Worm (Caenorhabditis elegans) whole organism, young adult: ENCODE results near the gene Y53G8AL.1.
A peak's percentile ranks its signal among the peaks of the same experiment; 100 is the strongest.

Experiments used
- B0336.3 ChIP-seq: fragments of 200-800 bp; sonication (Bioruptor generic); IDR thresholded peaks from 2 replicates; pipeline ENCODE4 v1.3.6; 2022; ENCODE audit warnings: missing genetic modification characterization, missing compliant biosample characterization
- C17E4.6 ChIP-seq: fragments of 200-800 bp; sonication (Bioruptor generic); IDR thresholded peaks from 2 replicates; pipeline ENCODE4 v1.3.6; 2022; ENCODE audit warnings: missing genetic modification reagents, missing genetic modification characterization, missing compliant biosample characterization
- D2030.7 ChIP-seq: fragments of 200-800 bp; sonication (Bioruptor generic); IDR thresholded peaks from 2 replicates; pipeline ENCODE4 v1.3.6; 2022; ENCODE audit warnings: missing genetic modification reagents, missing genetic modification characterization, missing compliant biosample characterization
- F10E7.11 ChIP-seq: sonication (generic microtip); optimal IDR thresholded peaks from 2 replicates; lab custom pipeline; 2017; ENCODE audit warnings: mild to moderate bottlenecking, missing genetic modification characterization, moderate library complexity, missing compliant biosample characterization
- F22D6.2 ChIP-seq: sonication (generic microtip); optimal IDR thresholded peaks from 2 replicates; lab custom pipeline; 2016; ENCODE audit warnings: mild to moderate bottlenecking, missing genetic modification characterization, missing compliant biosample characterization
- F23B12.7 ChIP-seq: sonication (generic microtip); optimal IDR thresholded peaks from 2 replicates; lab custom pipeline; 2017; ENCODE audit warnings: missing genetic modification characterization, mild to moderate bottlenecking, missing compliant biosample characterization, antibody characterized with exemption, moderate library complexity; ENCODE audit not compliant: insufficient read depth
- F57C9.4 ChIP-seq: sonication (generic microtip); optimal IDR thresholded peaks from 2 replicates; lab custom pipeline; 2017; ENCODE audit warnings: mild to moderate bottlenecking, missing genetic modification characterization, missing compliant biosample characterization
- Y53G8AR.9 ChIP-seq: fragments of 200-800 bp; sonication (Bioruptor generic); conservative IDR thresholded peaks from 2 replicates; pipeline ENCODE4 v1.3.6; 2022; ENCODE audit warnings: missing genetic modification reagents, missing genetic modification characterization, missing compliant biosample characterization
- aptf-3 ChIP-seq: fragments of 200-800 bp; sonication (Bioruptor generic); IDR thresholded peaks from 2 replicates; pipeline ENCODE4 v1.3.6; 2022; ENCODE audit warnings: missing genetic modification characterization, missing compliant biosample characterization
- atf-7 ChIP-seq: sonication (generic microtip); optimal IDR thresholded peaks from 2 replicates; lab custom pipeline; 2017; ENCODE audit warnings: mild to moderate bottlenecking, missing genetic modification characterization, missing compliant biosample characterization
- athp-1 ChIP-seq: sonication (generic microtip); optimal IDR thresholded peaks from 2 replicates; lab custom pipeline; 2017; ENCODE audit warnings: mild to moderate bottlenecking, missing genetic modification characterization, missing compliant biosample characterization
- cebp-2 ChIP-seq: fragments of 200-800 bp; sonication (Bioruptor generic); IDR thresholded peaks from 2 replicates; pipeline ENCODE4 v1.3.6; 2022; ENCODE audit warnings: missing genetic modification characterization, missing compliant biosample characterization
- ceh-100 ChIP-seq: fragments of 200-800 bp; sonication (Bioruptor generic); IDR thresholded peaks from 2 replicates; pipeline ENCODE4 v1.3.6; 2022; ENCODE audit warnings: missing genetic modification reagents, missing genetic modification characterization, missing compliant biosample characterization
- ceh-27 ChIP-seq: fragments of 200-800 bp; sonication (Bioruptor generic); optimal IDR thresholded peaks from 2 replicates; lab custom pipeline; 2018; ENCODE audit warnings: mild to moderate bottlenecking, missing genetic modification characterization, moderate library complexity, missing compliant biosample characterization
- ceh-79 ChIP-seq: sonication (generic microtip); optimal IDR thresholded peaks from 2 replicates; lab custom pipeline; 2017; ENCODE audit warnings: mild to moderate bottlenecking, missing genetic modification characterization, missing compliant biosample characterization
- ceh-91 ChIP-seq: fragments of 200-800 bp; sonication (Bioruptor generic); IDR thresholded peaks from 2 replicates; pipeline ENCODE4 v1.3.6; 2022; ENCODE audit warnings: missing genetic modification reagents, missing genetic modification characterization, missing compliant biosample characterization
- die-1 ChIP-seq: sonication (generic microtip); optimal IDR thresholded peaks from 2 replicates; lab custom pipeline; 2016; ENCODE audit warnings: missing genotype, mild to moderate bottlenecking, missing genetic modification characterization, missing compliant biosample characterization
- dpff-1 ChIP-seq: sonication (generic microtip); optimal IDR thresholded peaks from 2 replicates; lab custom pipeline; 2017; ENCODE audit warnings: mild to moderate bottlenecking, missing genetic modification characterization, missing compliant biosample characterization
- ets-4 ChIP-seq: fragments of 200-800 bp; sonication (Bioruptor generic); optimal IDR thresholded peaks from 2 replicates; lab custom pipeline; 2018; ENCODE audit warnings: mild to moderate bottlenecking, missing genetic modification characterization, missing compliant biosample characterization
- hlh-12 ChIP-seq: sonication (generic microtip); optimal IDR thresholded peaks from 2 replicates; lab custom pipeline; 2016; ENCODE audit warnings: missing genetic modification characterization, missing compliant biosample characterization
- hmg-1.2 ChIP-seq: fragments of 200-800 bp; sonication (Bioruptor generic); IDR thresholded peaks from 2 replicates; pipeline ENCODE4 v1.3.6; 2022; ENCODE audit warnings: missing genetic modification reagents, missing genetic modification characterization, missing compliant biosample characterization
- lin-26 ChIP-seq: fragments of 200-800 bp; sonication (Bioruptor generic); IDR thresholded peaks from 2 replicates; pipeline ENCODE4 v1.3.6; 2022; ENCODE audit warnings: missing genetic modification reagents, missing genetic modification characterization, missing compliant biosample characterization
- lin-54 ChIP-seq: fragments of 200-800 bp; sonication (Bioruptor generic); optimal IDR thresholded peaks from 2 replicates; lab custom pipeline; 2018; ENCODE audit warnings: mild to moderate bottlenecking, missing genetic modification characterization, missing compliant biosample characterization
- lsy-27 ChIP-seq: sonication (generic microtip); optimal IDR thresholded peaks from 2 replicates; lab custom pipeline; 2017; ENCODE audit warnings: missing genetic modification characterization, mild to moderate bottlenecking, missing compliant biosample characterization, antibody characterized with exemption, missing genotype, borderline replicate concordance; ENCODE audit not compliant: insufficient read depth
- madf-6 ChIP-seq: fragments of 200-800 bp; sonication (Bioruptor generic); IDR thresholded peaks from 2 replicates; pipeline ENCODE4 v1.3.6; 2022; ENCODE audit warnings: missing genetic modification reagents, missing genetic modification characterization, missing compliant biosample characterization
- mes-4 ChIP-seq: sonication (generic microtip); optimal IDR thresholded peaks from 2 replicates; lab custom pipeline; 2016; ENCODE audit warnings: missing genotype, missing genetic modification characterization, missing compliant biosample characterization
- nhr-179 ChIP-seq: sonication (generic microtip); optimal IDR thresholded peaks from 2 replicates; lab custom pipeline; 2016; ENCODE audit warnings: mild to moderate bottlenecking, missing genetic modification characterization, missing compliant biosample characterization
- nhr-90 ChIP-seq: sonication (generic microtip); optimal IDR thresholded peaks from 2 replicates; lab custom pipeline; 2016; ENCODE audit warnings: missing genotype, mild to moderate bottlenecking, missing genetic modification characterization, missing compliant biosample characterization
- pbrm-1 ChIP-seq: fragments of 200-800 bp; sonication (Bioruptor generic); IDR thresholded peaks from 2 replicates; pipeline ENCODE4 v1.3.6; 2022; ENCODE audit warnings: missing genetic modification reagents, missing genetic modification characterization, missing compliant biosample characterization
- rec-8 ChIP-seq, 2 experiments: sonication (generic microtip); optimal IDR thresholded peaks; 2 replicates each; lab custom pipeline; 2016; ENCODE audit warnings: mild to moderate bottlenecking in 2 of 2, missing genetic modification characterization in 2 of 2, missing genetic modification reagents in 2 of 2, missing genotype in 2 of 2, missing biosample characterization in 1 of 2, missing compliant biosample characterization in 1 of 2, moderate library complexity in 1 of 2
- sdz-38 ChIP-seq: sonication (generic microtip); optimal IDR thresholded peaks from 2 replicates; lab custom pipeline; 2016; ENCODE audit warnings: missing genotype, missing genetic modification characterization, missing compliant biosample characterization
- snpc-1.3 ChIP-seq: sonication (generic microtip); optimal IDR thresholded peaks from 2 replicates; lab custom pipeline; 2017; ENCODE audit warnings: missing genetic modification characterization, mild to moderate bottlenecking, missing compliant biosample characterization, antibody characterized with exemption, moderate library complexity, missing genotype, missing genetic modification reagents; ENCODE audit not compliant: insufficient read depth
- snpc-4 ChIP-seq, 5 experiments: fragments of 150-350 bp in 1 of 5; sonication (generic microtip) in 4 of 5; optimal IDR thresholded peaks; 2 replicates each; lab custom pipeline; 2014 to 2018; ENCODE audit warnings: missing genetic modification characterization in 5 of 5, missing biosample characterization in 3 of 5, antibody characterized with exemption in 2 of 5, mild to moderate bottlenecking in 2 of 5, missing compliant biosample characterization in 2 of 5, missing genotype in 2 of 5, moderate library complexity in 2 of 5, missing genetic modification reagents in 1 of 5
- tbp1 ChIP-seq: fragments of 200-800 bp; sonication (Bioruptor generic); optimal IDR thresholded peaks from 2 replicates; lab custom pipeline; 2018; ENCODE audit warnings: mild to moderate bottlenecking, missing genetic modification characterization, missing compliant biosample characterization
- xnd-1 ChIP-seq: sonication (generic microtip); optimal IDR thresholded peaks from 2 replicates; lab custom pipeline; 2016; ENCODE audit warnings: missing genotype, missing genetic modification reagents, missing genetic modification characterization, missing compliant biosample characterization
- ztf-22 ChIP-seq: fragments of 200-800 bp; sonication (Bioruptor generic); optimal IDR thresholded peaks from 2 replicates; lab custom pipeline; 2018; ENCODE audit warnings: mild to moderate bottlenecking, missing genetic modification characterization, moderate library complexity, missing compliant biosample characterization
- ztf-25 ChIP-seq: fragments of 200-800 bp; sonication (Bioruptor generic); IDR thresholded peaks from 2 replicates; pipeline ENCODE4 v1.3.6; 2022; ENCODE audit warnings: missing genetic modification reagents, missing genetic modification characterization, missing compliant biosample characterization
- ztf-26 ChIP-seq: sonication (generic microtip); optimal IDR thresholded peaks from 2 replicates; lab custom pipeline; 2017; ENCODE audit warnings: missing genetic modification characterization, missing compliant biosample characterization

Y53G8AL.1 gene

DNA sequence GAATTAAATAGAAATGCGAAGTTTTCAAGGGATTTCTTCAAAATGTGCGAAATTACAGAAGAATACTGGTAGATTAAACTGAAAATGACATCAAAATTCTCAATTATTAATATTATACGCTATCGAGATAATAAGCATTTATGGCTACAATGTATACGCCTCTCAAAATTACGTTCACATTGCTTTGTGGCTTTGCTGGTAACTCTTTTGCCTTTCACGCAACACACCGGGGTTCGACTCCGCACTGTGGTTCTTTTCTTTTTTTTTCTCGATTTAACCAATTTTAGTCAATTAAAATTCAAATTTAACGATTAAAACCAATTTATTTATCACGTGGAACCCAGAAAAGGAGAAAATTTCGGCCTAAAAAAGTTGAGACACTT is 16.1 kb downstream of the Y53G8AL.1 start (continued):
- TF ChIP-seq rec-8 (tag; optimal IDR thresholded peaks at IDR 0.05; lab: Kevin White, UChicago) (peak; percentile 56 to 86), F57C9.4 (tag; lab: Kevin White, UChicago) (peak; percentile 28), ceh-79 (tag; lab: Kevin White, UChicago) (peak; percentile 26), dpff-1 (tag; lab: Kevin White, UChicago) (peak; percentile 38), aptf-3 (GFP tag; lab: Robert Waterston, UW) (0 out of 2 replicates have a peak, but pooled peaks have one; percentile 58), athp-1 (tag; lab: Kevin White, UChicago) (peak; percentile 56), F10E7.11 (tag; lab: Kevin White, UChicago) (peak; percentile 10), madf-6 (GFP tag; lab: Robert Waterston, UW) (peak; percentile 64), mes-4 (peak; percentile 58), ztf-26 (tag; lab: Kevin White, UChicago) (peak; percentile 4), F22D6.2 (tag; lab: Kevin White, UChicago) (peak; percentile 38), lin-54 (GFP tag; lab: Kevin White, UChicago) (peak; percentile 49), xnd-1 (peak; percentile 4), pbrm-1 (GFP tag; lab: Robert Waterston, UW) (peak; percentile 47; the same call in 1 of the 2 replicates), nhr-90 (tag; lab: Kevin White, UChicago) (peak; percentile 80), atf-7 (peak; percentile 60), tbp1 (GFP tag; lab: Kevin White, UChicago) (peak; percentile 93), snpc-4 (GFP tag; optimal IDR thresholded peaks at IDR 0.05; lab: Kevin White, UChicago) (no peak), snpc-4 (tag; optimal IDR thresholded peaks at IDR 0.05; lab: Kevin White, UChicago) (peak in 1 of 4 experiments; percentile 43), D2030.7 (no peak; the same call in 1 of the 2 replicates), F23B12.7 (peak; percentile 3), cebp-2 (GFP tag; lab: Robert Waterston, UW) (peak; percentile 90), ztf-25 (peak; percentile 82), lin-26 (GFP tag; lab: Robert Waterston, UW) (peak; percentile 91; the same call in 1 of the 2 replicates), ceh-100 (GFP tag; lab: Robert Waterston, UW) (peak; percentile 47), ztf-22 (GFP tag; lab: Kevin White, UChicago) (peak; percentile 30), sdz-38 (tag; lab: Kevin White, UChicago) (no peak), hlh-12 (tag; lab: Kevin White, UChicago) (no peak), ets-4 (GFP tag; lab: Kevin White, UChicago) (no peak), nhr-179 (tag; lab: Kevin White, UChicago) (peak; percentile 8), die-1 (tag; lab: Kevin White, UChicago) (peak; percentile 87), ceh-27 (GFP tag; lab: Kevin White, UChicago) (no peak), lsy-27 (tag; lab: Kevin White, UChicago) (no peak), hmg-1.2 (peak; percentile 48), Y53G8AR.9 (GFP tag; lab: Robert Waterston, UW) (peak; percentile 77), C17E4.6 (GFP tag; lab: Robert Waterston, UW) (no peak), ceh-91 (GFP tag; lab: Robert Waterston, UW) (no peak), B0336.3 (GFP tag; lab: Robert Waterston, UW) (peak; percentile 33; the same call in 1 of the 2 replicates), snpc-1.3 (tag; lab: Kevin White, UChicago) (peak; percentile 58)
